Worm (Caenorhabditis elegans) whole organism, L4/young adult: ENCODE results near the gene acs-21.

Experiments used
- W03F9.2 ChIP-seq: fragments of 150-350 bp; optimal IDR thresholded peaks from 2 replicates; lab custom pipeline; 2014; ENCODE audit warnings: missing biosample characterization, missing genetic modification characterization
- dao-5 ChIP-seq: sonication (generic microtip); optimal IDR thresholded peaks from 2 replicates; lab custom pipeline; 2016; ENCODE audit warnings: missing genotype, missing genetic modification characterization, moderate library complexity, missing compliant biosample characterization
- him-1 ChIP-seq: sonication (generic microtip); optimal IDR thresholded peaks from 2 replicates; lab custom pipeline; 2016; ENCODE audit warnings: missing genotype, missing genetic modification reagents, missing genetic modification characterization, missing compliant biosample characterization

DNA sequence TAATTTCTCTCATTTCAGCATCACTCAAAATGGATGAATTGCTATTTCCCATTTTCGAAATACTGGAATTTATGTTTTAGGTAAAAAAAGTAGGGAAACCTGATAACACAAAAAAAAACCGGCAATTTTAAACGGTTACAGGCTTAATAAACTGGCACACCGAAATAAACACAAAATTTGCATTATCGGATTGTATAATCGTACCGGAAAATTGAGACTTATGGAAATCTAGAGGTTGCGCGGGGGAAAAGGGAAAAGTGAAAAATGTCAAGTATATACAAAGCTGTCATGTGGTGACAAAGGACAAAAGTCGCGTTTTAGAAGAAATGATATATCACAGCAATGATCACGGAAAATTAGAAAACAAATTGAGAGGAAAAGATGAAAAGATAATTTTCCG is 49.6 kb upstream of the acs-21 start, which contains the start of gene chpf-2:
- TF ChIP-seq W03F9.2 (tag; lab: Kevin White, UChicago) (no peak), dao-5 (tag; lab: Kevin White, UChicago) (no peak), him-1 (tag; lab: Kevin White, UChicago) (no peak)
